Fruit fly (Drosophila melanogaster) whole organism, adult: ENCODE results near the gene Rpn12R.

Experiments
- CG11617 ChIP-seq: fragments of 200-800 bp; sonication (Bioruptor generic); optimal IDR thresholded peaks from 2 replicates; lab custom pipeline; 2017; ENCODE audit warnings: mild to moderate bottlenecking, missing biosample characterization, missing genetic modification reagents, missing genetic modification characterization
- CG12768 ChIP-seq: fragments of 200-800 bp; sonication (Bioruptor generic); optimal IDR thresholded peaks from 2 replicates; lab custom pipeline; 2017; ENCODE audit warnings: missing biosample characterization, missing genetic modification characterization, mild to moderate bottlenecking, moderate library complexity, missing genetic modification reagents
- CG14711 ChIP-seq: fragments of 200-800 bp; sonication (Bioruptor generic); optimal IDR thresholded peaks from 2 replicates; lab custom pipeline; 2018; ENCODE audit warnings: missing biosample characterization, mild to moderate bottlenecking, missing genetic modification characterization, moderate library complexity
- CG1620 ChIP-seq: fragments of 200-800 bp; sonication (Bioruptor generic); optimal IDR thresholded peaks from 2 replicates; lab custom pipeline; 2016; ENCODE audit warnings: missing biosample characterization, missing genetic modification characterization
- CG33017 ChIP-seq: fragments of 200-800 bp; sonication (Bioruptor generic); optimal IDR thresholded peaks from 2 replicates; lab custom pipeline; 2018; ENCODE audit warnings: missing biosample characterization, mild to moderate bottlenecking, missing genetic modification characterization, moderate library complexity
- CG5204 ChIP-seq: fragments of 200-800 bp; sonication (Bioruptor generic); optimal IDR thresholded peaks from 2 replicates; lab custom pipeline; 2016; ENCODE audit warnings: missing biosample characterization, missing genetic modification characterization
- CG7045 ChIP-seq: fragments of 200-800 bp; sonication (Bioruptor generic); optimal IDR thresholded peaks from 2 replicates; lab custom pipeline; 2017; ENCODE audit warnings: missing biosample characterization, mild to moderate bottlenecking, missing genetic modification characterization
- CG7101 ChIP-seq: fragments of 200-800 bp; sonication (Bioruptor generic); optimal IDR thresholded peaks from 2 replicates; lab custom pipeline; 2018; ENCODE audit warnings: missing biosample characterization, mild to moderate bottlenecking, missing genetic modification characterization, moderate library complexity
- Clk ChIP-seq: fragments of 200-800 bp; sonication (Bioruptor generic); optimal IDR thresholded peaks from 2 replicates; lab custom pipeline; 2017; ENCODE audit warnings: missing biosample characterization, missing genetic modification characterization
- Crg-1 ChIP-seq: fragments of 200-800 bp; sonication (Bioruptor generic); optimal IDR thresholded peaks from 2 replicates; lab custom pipeline; 2016; ENCODE audit warnings: missing biosample characterization, missing genetic modification characterization
- Hr96 ChIP-seq: fragments of 200-800 bp; sonication (Bioruptor generic); optimal IDR thresholded peaks from 2 replicates; lab custom pipeline; 2016; ENCODE audit warnings: missing biosample characterization, missing genetic modification characterization
- Mnt ChIP-seq: fragments of 200-800 bp; sonication (Bioruptor generic); optimal IDR thresholded peaks from 2 replicates; lab custom pipeline; 2016; ENCODE audit warnings: missing biosample characterization, mild to moderate bottlenecking, missing genetic modification characterization
- bab1 ChIP-seq: fragments of 200-800 bp; sonication (Bioruptor generic); optimal IDR thresholded peaks from 3 replicates; lab custom pipeline; 2019; ENCODE audit warnings: missing biosample characterization, mild to moderate bottlenecking, missing genetic modification characterization, moderate library complexity
- cic ChIP-seq: fragments of 200-800 bp; sonication (Bioruptor generic); optimal IDR thresholded peaks from 2 replicates; lab custom pipeline; 2017; ENCODE audit warnings: missing biosample characterization, mild to moderate bottlenecking, missing genetic modification characterization, moderate library complexity
- cnc ChIP-seq, 2 experiments: fragments of >200 bp; optimal IDR thresholded peaks; 2 replicates each; lab custom pipeline; 2017
- kay ChIP-seq: fragments of 200-800 bp; sonication (Bioruptor generic); peaks from one replicate; lab custom pipeline; 2016; ENCODE audit warnings: missing biosample characterization, missing genetic modification characterization, borderline replicate concordance
- ovo ChIP-seq: fragments of 200-800 bp; sonication (Bioruptor generic); optimal IDR thresholded peaks from 2 replicates; lab custom pipeline; 2016; ENCODE audit warnings: missing biosample characterization, missing genetic modification characterization
- pad ChIP-seq: fragments of 200-800 bp; sonication (Bioruptor generic); optimal IDR thresholded peaks from 3 replicates; lab custom pipeline; 2017; ENCODE audit warnings: missing biosample characterization, missing genetic modification characterization, mild to moderate bottlenecking, moderate library complexity, missing genetic modification reagents
- tj ChIP-seq: fragments of 200-800 bp; sonication (Bioruptor generic); optimal IDR thresholded peaks from 3 replicates; lab custom pipeline; 2017; ENCODE audit warnings: missing biosample characterization, mild to moderate bottlenecking, missing genetic modification characterization, moderate library complexity
- toe ChIP-seq: fragments of 200-800 bp; sonication (Bioruptor generic); optimal IDR thresholded peaks from 2 replicates; lab custom pipeline; 2016; ENCODE audit warnings: missing biosample characterization, missing genetic modification characterization

The Rpn12R gene

DNA sequence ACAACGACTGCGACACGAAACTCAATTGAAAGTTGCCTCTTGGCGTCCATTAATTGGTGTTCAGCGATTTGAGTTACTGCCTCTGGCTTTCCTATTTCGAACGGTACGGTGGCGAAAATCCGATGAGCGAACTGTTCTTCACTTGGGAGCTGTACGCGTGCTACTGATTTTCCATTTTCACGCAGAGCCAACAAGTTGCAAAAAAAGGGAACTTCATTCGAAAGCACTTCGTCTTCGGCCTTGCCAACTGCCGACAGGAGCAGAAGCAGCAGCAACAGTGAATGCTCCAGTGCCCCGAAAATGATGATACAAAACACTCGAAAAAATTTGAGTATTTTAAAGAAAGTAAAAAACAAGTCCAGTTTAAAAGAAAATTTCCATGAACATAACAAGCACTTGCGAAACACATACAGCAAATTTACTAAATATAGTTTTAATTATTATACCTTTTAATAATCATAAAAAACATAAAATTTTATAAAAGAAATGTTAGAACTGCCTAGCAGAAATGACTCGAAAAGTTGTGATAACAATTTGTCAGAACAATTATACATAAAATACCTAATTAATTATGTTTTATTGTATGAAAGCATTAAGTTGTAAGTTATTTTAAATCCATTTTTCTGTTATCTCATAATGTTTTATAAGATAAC lies 8.2 kb downstream of the Rpn12R start:
- TF ChIP-seq Crg-1 (GFP tag; lab: Kevin White, UChicago) = no peak
- no peak for TF ChIP-seq ovo
- no peak for TF ChIP-seq pad
- TF ChIP-seq CG7045 = no peak
- TF ChIP-seq CG1620 (GFP tag; lab: Kevin White, UChicago) = no peak
- TF ChIP-seq CG5204 (GFP tag; lab: Kevin White, UChicago) = no peak
- no peak for TF ChIP-seq toe (GFP tag; lab: Kevin White, UChicago)
- TF ChIP-seq CG11617 (GFP tag; lab: Kevin White, UChicago) = no peak
- TF ChIP-seq CG33017 (tag; lab: Kevin White, UChicago) = no peak
- no peak for TF ChIP-seq CG14711 (tag; lab: Kevin White, UChicago)
- TF ChIP-seq kay = no peak
- no peak for TF ChIP-seq cic
- no peak for TF ChIP-seq Hr96 (GFP tag; lab: Kevin White, UChicago)
- TF ChIP-seq bab1 (GFP tag; lab: Kevin White, UChicago) = no peak

DNA sequence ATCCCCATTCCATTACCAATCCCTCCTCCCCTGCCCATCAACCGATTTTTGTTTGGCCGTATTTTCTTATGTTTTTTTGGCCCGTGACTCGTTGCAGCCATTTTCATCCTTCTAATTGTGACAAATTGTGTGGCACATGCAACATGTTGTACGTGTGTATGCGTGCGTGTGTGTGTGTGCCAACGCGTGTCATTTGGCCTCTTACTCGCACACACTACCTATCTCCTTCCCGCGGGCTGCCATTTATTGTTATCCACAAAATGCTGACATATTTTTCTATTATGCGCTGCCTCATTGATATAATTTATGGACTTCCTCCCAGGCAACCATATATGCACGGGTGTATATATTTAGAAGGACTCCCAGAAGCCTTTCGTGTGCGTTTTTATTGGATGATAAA lies 10.6 kb downstream of the Rpn12R start:
- TF ChIP-seq CG7101 (tag; lab: Kevin White, UChicago) (no peak), CG7045 (no peak), pad (no peak), CG1620 (GFP tag; lab: Kevin White, UChicago) (no peak), CG33017 (tag; lab: Kevin White, UChicago) (no peak), CG5204 (GFP tag; lab: Kevin White, UChicago) (no peak), CG11617 (GFP tag; lab: Kevin White, UChicago) (no peak), CG12768 (GFP tag; lab: Kevin White, UChicago) (no peak)

DNA sequence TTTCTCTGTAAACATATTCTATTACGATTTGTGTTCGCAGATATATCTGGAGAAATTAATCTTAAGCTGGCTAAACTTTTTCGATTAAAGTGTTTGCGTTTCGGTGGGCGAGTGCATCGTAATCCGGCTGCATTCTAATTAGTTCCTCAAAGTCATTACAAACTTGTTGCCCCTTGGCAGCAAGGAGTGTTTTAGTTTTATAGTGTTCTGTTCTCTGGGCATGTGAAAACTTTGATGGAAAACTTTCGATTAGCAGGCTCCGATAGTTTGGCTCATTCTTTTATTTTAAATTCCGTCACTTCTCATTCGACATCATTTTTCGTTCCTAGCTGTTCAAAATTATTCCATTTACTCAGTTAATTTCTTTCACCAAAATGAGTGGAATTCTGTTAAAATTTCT lies 19.2 kb downstream of the Rpn12R start, which contains the start of gene CG32148:
Gene CG32148 (plus strand): TSS at position 301 of the 400 bp plus-strand sequence.
- TF ChIP-seq pad = no peak
- no peak for TF ChIP-seq Crg-1 (GFP tag; lab: Kevin White, UChicago)
- TF ChIP-seq CG1620 (GFP tag; lab: Kevin White, UChicago) = no peak
- no peak for TF ChIP-seq cnc (optimal IDR thresholded peaks at IDR 0.05; lab: Kevin White, UChicago)
- no peak for TF ChIP-seq CG11617 (GFP tag; lab: Kevin White, UChicago)
- TF ChIP-seq CG14711 (tag; lab: Kevin White, UChicago) = no peak
- TF ChIP-seq CG12768 (GFP tag; lab: Kevin White, UChicago) = no peak
- TF ChIP-seq CG33017 (tag; lab: Kevin White, UChicago) = no peak
- no peak for TF ChIP-seq ovo
- no peak for TF ChIP-seq CG5204 (GFP tag; lab: Kevin White, UChicago)
- no peak for TF ChIP-seq tj (GFP tag; lab: Kevin White, UChicago)
- TF ChIP-seq bab1 (GFP tag; lab: Kevin White, UChicago) = no peak
- no peak for TF ChIP-seq toe (GFP tag; lab: Kevin White, UChicago)
- no peak for TF ChIP-seq CG7045
- TF ChIP-seq Hr96 (GFP tag; lab: Kevin White, UChicago) = no peak
- no peak for TF ChIP-seq cic

DNA sequence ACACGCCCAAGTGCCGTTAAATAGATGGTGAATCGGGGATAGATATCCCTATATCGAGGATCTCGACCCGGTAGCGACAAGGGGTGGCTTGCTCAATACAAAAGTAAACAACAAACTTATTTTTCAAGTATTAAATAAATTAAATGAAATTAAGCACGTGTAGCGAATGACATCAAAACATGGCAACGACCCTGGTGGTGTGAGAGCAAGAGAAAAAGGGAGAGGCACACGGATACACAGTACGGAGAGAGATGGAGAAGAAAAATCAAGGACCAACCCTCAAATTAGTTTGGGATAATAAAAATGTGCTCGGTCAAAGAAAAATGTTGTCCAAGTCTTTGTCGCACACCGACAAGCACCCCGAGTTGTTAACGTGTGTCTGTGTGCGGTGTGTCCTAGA lies 21.4 kb downstream of the Rpn12R start:
- TF ChIP-seq cic (no peak), CG7045 (no peak), Mnt (GFP tag; lab: Kevin White, UChicago) (no peak), kay (no peak), CG5204 (GFP tag; lab: Kevin White, UChicago) (no peak), CG1620 (GFP tag; lab: Kevin White, UChicago) (no peak)

DNA sequence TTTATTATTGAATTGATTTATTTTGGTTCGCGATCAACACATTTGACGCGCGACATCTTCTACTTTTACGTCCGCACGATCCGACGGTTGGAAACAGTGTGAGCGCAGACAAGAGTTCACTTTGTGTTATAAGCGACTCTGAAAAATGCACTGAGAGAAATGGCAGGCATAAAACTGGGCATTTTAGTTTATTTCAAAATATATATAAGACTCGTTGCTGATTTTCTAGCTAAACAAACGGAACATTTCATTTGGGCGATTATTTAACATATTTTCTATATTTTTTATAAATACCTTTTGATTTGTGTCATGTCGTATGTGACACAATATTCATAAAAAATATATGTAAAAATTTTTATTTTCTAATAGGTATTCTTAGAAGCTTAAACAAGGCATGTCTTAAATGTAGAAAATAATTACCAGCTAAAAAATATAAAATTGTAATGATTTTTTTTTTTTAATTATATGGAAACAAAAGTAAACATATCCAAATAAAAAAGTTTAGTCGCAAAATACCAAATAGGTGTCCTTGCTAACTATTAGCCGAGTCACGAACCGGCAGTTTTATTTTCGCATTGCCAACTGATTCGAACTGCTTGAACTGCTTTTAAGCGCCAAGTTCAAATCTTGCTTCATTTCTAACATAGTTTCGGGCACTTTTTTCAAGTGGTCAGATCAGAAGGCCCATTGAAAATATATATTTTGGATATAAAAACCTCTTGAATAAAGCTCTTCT lies 28.2 kb downstream of the Rpn12R start, which contains the start of gene Reck:
Gene Reck (minus strand): TSS at position 106 of the 736 bp plus-strand sequence.
- peak; percentile 46 for TF ChIP-seq CG12768 (GFP tag; lab: Kevin White, UChicago)
- no peak for TF ChIP-seq ovo

DNA sequence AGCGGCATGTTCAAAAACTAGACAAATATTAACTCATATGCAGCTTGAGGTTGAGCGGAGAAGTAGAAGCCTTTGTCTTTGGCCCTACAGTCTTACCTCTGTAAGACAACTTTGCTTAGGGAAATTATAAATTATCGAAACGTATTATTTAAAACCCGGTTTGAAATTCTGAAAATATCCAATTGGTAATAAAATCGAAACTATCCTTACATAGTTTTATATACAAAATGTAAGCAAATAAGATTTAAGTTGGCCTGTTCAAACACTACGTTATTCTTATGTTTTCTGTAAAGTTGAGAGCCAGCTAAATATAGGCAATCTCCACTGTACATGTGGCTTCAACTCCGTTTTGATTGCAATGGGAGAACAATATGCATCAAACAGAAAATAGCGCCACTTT lies 29.1 kb downstream of the Rpn12R start:
- TF ChIP-seq toe (GFP tag; lab: Kevin White, UChicago) (no peak), kay (no peak), Crg-1 (GFP tag; lab: Kevin White, UChicago) (no peak), CG7101 (tag; lab: Kevin White, UChicago) (no peak), Clk (GFP tag; lab: Kevin White, UChicago) (no peak), CG14711 (tag; lab: Kevin White, UChicago) (no peak), ovo (no peak), CG33017 (tag; lab: Kevin White, UChicago) (no peak), cnc (optimal IDR thresholded peaks at IDR 0.05; lab: Kevin White, UChicago) (no peak), tj (GFP tag; lab: Kevin White, UChicago) (no peak), Hr96 (GFP tag; lab: Kevin White, UChicago) (no peak), CG11617 (GFP tag; lab: Kevin White, UChicago) (no peak), CG5204 (GFP tag; lab: Kevin White, UChicago) (no peak), pad (no peak)
